Worm (Caenorhabditis elegans): ENCODE measurements around the gene npp-9.

DNA sequence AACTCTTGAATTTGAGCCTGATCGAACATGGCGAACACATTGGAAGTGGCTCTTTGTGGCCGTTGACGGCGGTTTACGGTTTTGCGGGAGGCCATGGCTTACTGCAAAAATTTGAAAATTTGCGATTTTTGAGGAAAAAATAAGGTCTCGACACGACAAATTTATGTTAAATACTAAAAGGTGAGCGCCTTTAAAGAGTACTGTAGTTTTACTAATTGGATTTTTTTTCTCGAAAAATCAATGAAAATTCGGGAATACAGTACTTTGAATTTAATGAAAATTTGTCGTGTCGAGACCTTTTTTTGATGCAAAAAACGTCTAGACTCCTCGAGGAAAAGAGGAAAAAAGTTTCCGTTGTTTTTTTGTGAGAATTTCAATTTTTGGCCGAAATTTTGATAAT is 10.6 kb downstream of the npp-9 start, which contains the start of gene mlc-4:
- no peak for TF ChIP-seq ceh-82 (tag; optimal IDR thresholded peaks at IDR 0.05)
- TF ChIP-seq fkh-10 (GFP tag; optimal IDR thresholded peaks at IDR 0.05) = no peak
- no peak for TF ChIP-seq mdl-1 (tag; optimal IDR thresholded peaks at IDR 0.05)
